Fruit fly (Drosophila melanogaster) whole organism, wandering third instar larva: Measurements from ENCODE around the gene sgl.
A peak's percentile ranks its signal among the peaks of the same experiment; 100 is the strongest.

Source experiments
- CG32264 ChIP-seq: fragments of 200-800 bp; sonication (Bioruptor generic); optimal IDR thresholded peaks from 2 replicates; lab custom pipeline; 2016; ENCODE audit warnings: missing biosample characterization, missing genetic modification characterization
- CG9705 ChIP-seq: fragments of 200-800 bp; sonication (Bioruptor generic); optimal IDR thresholded peaks from 2 replicates; lab custom pipeline; 2018; ENCODE audit warnings: missing biosample characterization, mild to moderate bottlenecking, missing genetic modification characterization
- Dif ChIP-seq: fragments of 200-275, 200-300 bp; sonication (Bioruptor generic); optimal IDR thresholded peaks from 2 replicates; lab custom pipeline; 2018; ENCODE audit warnings: missing biosample characterization, missing genetic modification characterization; ENCODE audit not compliant: partially characterized antibody
- GATAd ChIP-seq: sonication (Bioruptor generic); optimal IDR thresholded peaks from 2 replicates; lab custom pipeline; 2016; ENCODE audit warnings: missing biosample characterization, missing genetic modification characterization
- HLH106 ChIP-seq: fragments of 200-800 bp; optimal IDR thresholded peaks from 3 replicates; lab custom pipeline; 2019; ENCODE audit warnings: missing biosample characterization, mild to moderate bottlenecking, missing genetic modification characterization, moderate library complexity
- Hr78 ChIP-seq: fragments of >200 bp; optimal IDR thresholded peaks from 2 replicates; lab custom pipeline; 2017; ENCODE audit warnings: missing biosample characterization, missing genetic modification characterization
- OdsH ChIP-seq: fragments of 200-800 bp; sonication (Bioruptor generic); optimal IDR thresholded peaks from 2 replicates; lab custom pipeline; 2016; ENCODE audit warnings: missing biosample characterization, mild to moderate bottlenecking, missing genetic modification characterization
- Rel ChIP-seq, 2 experiments: fragments of 200-800 bp; sonication (Bioruptor generic) in 1 of 2; optimal IDR thresholded peaks; 2 replicates in 1 of 2; 3 replicates in 1 of 2; lab custom pipeline; 2016 to 2019; ENCODE audit warnings: mild to moderate bottlenecking in 2 of 2, missing biosample characterization in 2 of 2, missing genetic modification characterization in 2 of 2, moderate library complexity in 1 of 2
- fru ChIP-seq: fragments of 200-800 bp; sonication (Bioruptor generic); optimal IDR thresholded peaks from 3 replicates; lab custom pipeline; 2016; ENCODE audit warnings: missing biosample characterization, mild to moderate bottlenecking, missing genetic modification characterization
- h ChIP-seq: fragments of 200-800 bp; sonication (Bioruptor generic); optimal IDR thresholded peaks from 3 replicates; lab custom pipeline; 2016; ENCODE audit warnings: missing biosample characterization, mild to moderate bottlenecking, missing genetic modification characterization
- jim ChIP-seq: fragments of 175-275, 200-325 bp; sonication (Bioruptor generic); optimal IDR thresholded peaks from 2 replicates; lab custom pipeline; 2016; ENCODE audit warnings: missing biosample characterization, mild to moderate bottlenecking, missing genetic modification characterization
- pan ChIP-seq: fragments of >200 bp; optimal IDR thresholded peaks from 2 replicates; lab custom pipeline; 2017
- psq ChIP-seq: fragments of 200-800 bp; sonication (Bioruptor generic); optimal IDR thresholded peaks from 3 replicates; lab custom pipeline; 2017; ENCODE audit warnings: missing biosample characterization, mild to moderate bottlenecking, missing genetic modification characterization, moderate library complexity
- sage ChIP-seq: fragments of 200-800 bp; sonication (Bioruptor generic); optimal IDR thresholded peaks from 2 replicates; lab custom pipeline; 2016; ENCODE audit warnings: missing biosample characterization, mild to moderate bottlenecking, missing genetic modification characterization

dm6 chr3L:7008351-7008750, 43.8 kb upstream of the sgl start:
- TF ChIP-seq GATAd (GFP tag; lab: Kevin White, UChicago): no peak
- TF ChIP-seq Rel (GFP tag; optimal IDR thresholded peaks at IDR 0.05; lab: Kevin White, UChicago): no peak
- no peak for TF ChIP-seq Rel (tag; optimal IDR thresholded peaks at IDR 0.05; lab: Kevin White, UChicago)
- TF ChIP-seq CG32264: no peak
- TF ChIP-seq Dif (GFP tag; lab: Kevin White, UChicago): no peak
- peak; percentile 8 for TF ChIP-seq psq (GFP tag; lab: Kevin White, UChicago)
- no peak for TF ChIP-seq sage (GFP tag; lab: Kevin White, UChicago)
- no peak for TF ChIP-seq OdsH
- no peak for TF ChIP-seq pan (lab: Kevin White, UChicago)
- no peak for TF ChIP-seq CG9705
- no peak for TF ChIP-seq Hr78
- peak; percentile 30 for TF ChIP-seq fru (GFP tag; lab: Kevin White, UChicago)
- no peak for TF ChIP-seq jim (GFP tag; lab: Kevin White, UChicago)
- no peak for TF ChIP-seq h
- peak; percentile 44 for TF ChIP-seq HLH106 (tag; lab: Kevin White, UChicago)
